Fruit fly (Drosophila melanogaster) whole organism, embryonic: ENCODE measurements around the gene Pdhb.

Source experiments
- ATbp ChIP-seq: fragments of 200-800 bp; sonication (Bioruptor generic); optimal IDR thresholded peaks from 2 replicates; lab custom pipeline; 2017; ENCODE audit warnings: missing biosample characterization, mild to moderate bottlenecking, missing genetic modification characterization, missing genetic modification reagents
- B-H1 ChIP-seq: fragments of 200-800 bp; sonication (Bioruptor generic); IDR thresholded peaks from 3 replicates; pipeline ENCODE4 v1.3.6; 2022; ENCODE audit warnings: missing biosample characterization, missing genetic modification characterization
- CG10321 ChIP-seq: fragments of 200-800 bp; sonication (Bioruptor generic); IDR thresholded peaks from 2 replicates; pipeline ENCODE4 v1.3.6; 2022; ENCODE audit warnings: missing biosample characterization, missing genetic modification characterization
- CG11085 ChIP-seq: fragments of 200-800 bp; sonication (Bioruptor generic); IDR thresholded peaks from 2 replicates; pipeline ENCODE4 v1.3.6; 2022; ENCODE audit warnings: missing biosample characterization, missing genetic modification characterization
- CG11093 ChIP-seq: fragments of 200-800 bp; sonication (Bioruptor generic); IDR thresholded peaks from 3 replicates; pipeline ENCODE4 v1.3.6; 2022; ENCODE audit warnings: missing biosample characterization, missing genetic modification characterization
- CG13775 ChIP-seq: fragments of 200-800 bp; sonication (Bioruptor generic); optimal IDR thresholded peaks from 3 replicates; lab custom pipeline; 2017; ENCODE audit warnings: missing biosample characterization, mild to moderate bottlenecking, missing genetic modification characterization
- CG14860 ChIP-seq: fragments of 200-800 bp; sonication (Bioruptor generic); IDR thresholded peaks from 3 replicates; pipeline ENCODE4 v1.3.6; 2022; ENCODE audit warnings: missing biosample characterization, missing genetic modification characterization; ENCODE audit not compliant: partially characterized antibody
- CG15696 ChIP-seq: fragments of 200-800 bp; sonication (Bioruptor generic); optimal IDR thresholded peaks from 2 replicates; lab custom pipeline; 2019; ENCODE audit warnings: missing biosample characterization, mild to moderate bottlenecking, missing genetic modification characterization, moderate library complexity
- CG1602 ChIP-seq: fragments of 200-800 bp; sonication (Bioruptor generic); optimal IDR thresholded peaks from 3 replicates; lab custom pipeline; 2016; ENCODE audit warnings: missing biosample characterization, missing genetic modification characterization
- CG18011 ChIP-seq: fragments of 200-800 bp; sonication (Bioruptor generic); optimal IDR thresholded peaks from 2 replicates; lab custom pipeline; 2017; ENCODE audit warnings: missing biosample characterization, missing genetic modification characterization, mild to moderate bottlenecking, moderate library complexity, missing genotype
- CG34224 ChIP-seq: fragments of 200-800 bp; sonication (Bioruptor generic); IDR thresholded peaks from 3 replicates; pipeline ENCODE4 v1.3.6; 2022; ENCODE audit warnings: missing biosample characterization, missing genetic modification characterization; ENCODE audit not compliant: partially characterized antibody
- CG4404 ChIP-seq: fragments of 200-800 bp; sonication (Bioruptor generic); IDR thresholded peaks from 2 replicates; pipeline ENCODE4 v1.3.6; 2022; ENCODE audit warnings: missing biosample characterization, missing genetic modification characterization
- CG7556 ChIP-seq: fragments of 200-800 bp; sonication (Bioruptor generic); optimal IDR thresholded peaks from 2 replicates; lab custom pipeline; 2017; ENCODE audit warnings: missing biosample characterization, mild to moderate bottlenecking, missing genetic modification characterization
- CG7839 ChIP-seq: fragments of 200-800 bp; sonication (Bioruptor generic); optimal IDR thresholded peaks from 3 replicates; lab custom pipeline; 2018; ENCODE audit warnings: missing biosample characterization, mild to moderate bottlenecking, missing genetic modification characterization, moderate library complexity
- CG7987 ChIP-seq: fragments of 200-800 bp; sonication (Bioruptor generic); optimal IDR thresholded peaks from 2 replicates; lab custom pipeline; 2018; ENCODE audit warnings: missing biosample characterization, mild to moderate bottlenecking, missing genetic modification characterization, moderate library complexity
- CG9609 ChIP-seq: fragments of 200-800 bp; sonication (Bioruptor generic); optimal IDR thresholded peaks from 3 replicates; lab custom pipeline; 2016; ENCODE audit warnings: missing biosample characterization, missing genetic modification characterization
- Dbx ChIP-seq: fragments of 200-800 bp; sonication (Bioruptor generic); IDR thresholded peaks from 3 replicates; pipeline ENCODE4 v1.3.6; 2022; ENCODE audit warnings: missing biosample characterization, missing genetic modification characterization
- Fer2 ChIP-seq: fragments of 200-800 bp; sonication (Bioruptor generic); optimal IDR thresholded peaks from 2 replicates; lab custom pipeline; 2018; ENCODE audit warnings: missing biosample characterization, mild to moderate bottlenecking, missing genetic modification characterization, moderate library complexity
- Gug ChIP-seq: fragments of 200-800 bp; sonication (Bioruptor generic); IDR thresholded peaks from 4 replicates; pipeline ENCODE4 v1.3.6; 2022; ENCODE audit warnings: missing biosample characterization, missing genetic modification characterization
- H15 ChIP-seq: fragments of 200-800 bp; sonication (Bioruptor generic); IDR thresholded peaks from 3 replicates; pipeline ENCODE4 v1.3.6; 2022; ENCODE audit warnings: missing biosample characterization, missing genetic modification characterization
- MESR4 ChIP-seq: fragments of 200-800 bp; sonication (Bioruptor generic); optimal IDR thresholded peaks from 2 replicates; lab custom pipeline; 2018; ENCODE audit warnings: missing biosample characterization, mild to moderate bottlenecking, missing genetic modification characterization, moderate library complexity
- Meics ChIP-seq: fragments of 200-800 bp; sonication (Bioruptor generic); optimal IDR thresholded peaks from 2 replicates; lab custom pipeline; 2017; ENCODE audit warnings: missing biosample characterization, mild to moderate bottlenecking, missing genetic modification characterization
- NC2α ChIP-seq: fragments of 200-800 bp; sonication (Bioruptor generic); optimal IDR thresholded peaks from 2 replicates; lab custom pipeline; 2016; ENCODE audit warnings: missing biosample characterization, missing genetic modification characterization
- NC2β ChIP-seq: fragments of 200-800 bp; sonication (Bioruptor generic); optimal IDR thresholded peaks from 2 replicates; lab custom pipeline; 2016; ENCODE audit warnings: missing biosample characterization, missing genetic modification characterization
- NfI ChIP-seq: fragments of 200-800 bp; sonication (Bioruptor generic); optimal IDR thresholded peaks from 3 replicates; lab custom pipeline; 2018; ENCODE audit warnings: missing biosample characterization, mild to moderate bottlenecking, missing genetic modification characterization, moderate library complexity
- Opbp ChIP-seq: fragments of 200-800 bp; sonication (Bioruptor generic); IDR thresholded peaks from 3 replicates; pipeline ENCODE4 v1.3.6; 2022; ENCODE audit warnings: missing biosample characterization, missing genetic modification characterization; ENCODE audit not compliant: partially characterized antibody
- Side ChIP-seq: fragments of 200-800 bp; sonication (Bioruptor generic); optimal IDR thresholded peaks from 2 replicates; lab custom pipeline; 2016; ENCODE audit warnings: missing biosample characterization, missing genetic modification characterization
- Sry-δ ChIP-seq: fragments of 200-800 bp; sonication (Bioruptor generic); optimal IDR thresholded peaks from 2 replicates; lab custom pipeline; 2016; ENCODE audit warnings: missing biosample characterization, missing genetic modification characterization
- Trl ChIP-seq, 3 experiments: fragments of >200 bp in 2 of 3; fragments of 200-800 bp in 1 of 3; sonication (Bioruptor generic) in 1 of 3; optimal IDR thresholded peaks; 2 replicates in 1 of 3; 3 replicates in 2 of 3; lab custom pipeline; 2016 to 2017; ENCODE audit warnings: missing biosample characterization in 1 of 3, missing genetic modification characterization in 1 of 3
- cas ChIP-seq: fragments of 200-800 bp; sonication (Bioruptor generic); IDR thresholded peaks from 2 replicates; pipeline ENCODE4 v1.3.6; 2022; ENCODE audit warnings: missing biosample characterization, missing genetic modification characterization
- cato ChIP-seq: fragments of 200-800 bp; sonication (Bioruptor generic); optimal IDR thresholded peaks from 2 replicates; lab custom pipeline; 2016; ENCODE audit warnings: missing biosample characterization, missing genetic modification characterization, borderline replicate concordance
- chinmo ChIP-seq: fragments of 200-800 bp; sonication (Bioruptor generic); IDR thresholded peaks from 4 replicates; pipeline ENCODE4 v1.3.6; 2022; ENCODE audit warnings: missing biosample characterization, missing genetic modification characterization; ENCODE audit not compliant: partially characterized antibody
- crc ChIP-seq: fragments of 200-800 bp; sonication (Bioruptor generic); optimal IDR thresholded peaks from 2 replicates; lab custom pipeline; 2016; ENCODE audit warnings: missing biosample characterization, missing genetic modification characterization
- dimm ChIP-seq: fragments of 200-800 bp; sonication (Bioruptor generic); IDR thresholded peaks from 2 replicates; pipeline ENCODE4 v1.3.6; 2022; ENCODE audit warnings: missing biosample characterization, missing genetic modification characterization
- emc ChIP-seq: fragments of 200-800 bp; sonication (Bioruptor generic); optimal IDR thresholded peaks from 2 replicates; lab custom pipeline; 2016; ENCODE audit warnings: missing biosample characterization, missing genetic modification characterization
- fru ChIP-seq: fragments of >200 bp; optimal IDR thresholded peaks from 2 replicates; lab custom pipeline; 2017
- gfzf ChIP-seq: fragments of 200-800 bp; sonication (Bioruptor generic); optimal IDR thresholded peaks from 2 replicates; lab custom pipeline; 2016; ENCODE audit warnings: missing biosample characterization, mild to moderate bottlenecking, missing genetic modification characterization, moderate library complexity
- gt ChIP-seq: fragments of 200-800 bp; sonication (Bioruptor generic); IDR thresholded peaks from 2 replicates; pipeline ENCODE4 v1.3.6; 2022; ENCODE audit warnings: missing biosample characterization, missing genetic modification characterization
- hbn ChIP-seq: fragments of 200-800 bp; sonication (Bioruptor generic); IDR thresholded peaks from 2 replicates; pipeline ENCODE4 v1.3.6; 2022; ENCODE audit warnings: missing biosample characterization, missing genetic modification characterization; ENCODE audit not compliant: partially characterized antibody
- odd ChIP-seq: fragments of 200-800 bp; sonication (Bioruptor generic); optimal IDR thresholded peaks from 2 replicates; lab custom pipeline; 2017; ENCODE audit warnings: missing biosample characterization, mild to moderate bottlenecking, missing genetic modification characterization
- peb ChIP-seq: fragments of 200-800 bp; sonication (Bioruptor generic); IDR thresholded peaks from 2 replicates; pipeline ENCODE4 v1.3.6; 2022; ENCODE audit warnings: missing biosample characterization, missing genetic modification characterization
- ranshi ChIP-seq: fragments of 200-800 bp; sonication (Bioruptor generic); IDR thresholded peaks from 2 replicates; pipeline ENCODE4 v1.3.6; 2022; ENCODE audit warnings: missing biosample characterization, missing genetic modification characterization
- slp2 ChIP-seq: fragments of 200-800 bp; sonication (Bioruptor generic); optimal IDR thresholded peaks from 2 replicates; lab custom pipeline; 2016; ENCODE audit warnings: missing biosample characterization, missing genetic modification characterization
- so ChIP-seq: fragments of 200-800 bp; sonication (Bioruptor generic); IDR thresholded peaks from 3 replicates; pipeline ENCODE4 v1.3.6; 2022; ENCODE audit warnings: missing biosample characterization, missing genetic modification characterization
- toy ChIP-seq: fragments of 200-800 bp; sonication (Bioruptor generic); IDR thresholded peaks from 2 replicates; pipeline ENCODE4 v1.3.6; 2022; ENCODE audit warnings: missing biosample characterization, missing genetic modification characterization
- trem ChIP-seq: fragments of 200-800 bp; optimal IDR thresholded peaks from 3 replicates; lab custom pipeline; 2019; ENCODE audit warnings: missing biosample characterization, mild to moderate bottlenecking, missing genetic modification characterization, moderate library complexity
- twi ChIP-seq: fragments of 200-800 bp; optimal IDR thresholded peaks from 2 replicates; lab custom pipeline; 2019; ENCODE audit warnings: missing biosample characterization, mild to moderate bottlenecking, missing genetic modification characterization, moderate library complexity
- wor ChIP-seq: fragments of 200-800 bp; sonication (Bioruptor generic); IDR thresholded peaks from 2 replicates; pipeline ENCODE4 v1.3.6; 2022; ENCODE audit warnings: missing biosample characterization, missing genetic modification characterization
- z ChIP-seq: fragments of 200-800 bp; sonication (Bioruptor generic); IDR thresholded peaks from 3 replicates; pipeline ENCODE4 v1.3.6; 2022; ENCODE audit warnings: missing biosample characterization, missing genetic modification characterization

Gene Pdhb

DNA sequence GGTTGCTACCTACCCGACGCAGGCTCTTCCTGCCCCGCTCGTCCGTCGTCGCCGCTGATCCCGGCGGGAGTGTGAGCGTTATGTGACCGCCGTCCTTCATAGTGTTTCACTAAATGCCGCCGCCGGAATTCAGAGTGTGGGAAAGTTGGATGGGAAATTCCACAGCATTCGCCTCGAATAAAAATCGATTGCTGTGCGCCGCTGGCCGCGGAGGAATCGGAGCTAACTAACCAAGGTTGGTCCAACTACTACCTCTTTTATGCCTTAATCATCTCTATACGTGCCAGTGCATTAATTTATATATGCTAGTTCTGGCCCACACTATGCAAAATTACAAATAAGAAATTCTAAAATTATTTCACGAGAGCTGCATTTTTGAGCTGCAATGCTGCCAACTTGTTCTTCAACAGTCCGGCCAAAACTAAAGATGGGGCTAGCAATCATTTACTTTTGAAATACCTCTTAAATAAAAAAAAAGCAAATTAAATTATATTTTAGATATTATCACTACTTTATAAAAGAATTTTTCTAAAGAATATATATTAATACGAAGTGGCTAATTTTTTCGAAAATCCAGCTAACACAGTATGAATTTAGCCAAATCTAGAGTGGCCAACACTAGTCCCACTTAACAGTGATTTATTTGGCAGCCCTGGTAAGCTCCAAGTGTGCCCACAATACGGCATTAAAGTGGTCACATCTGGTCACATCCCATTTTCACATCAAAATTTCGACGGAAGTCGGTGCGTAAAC is at the start of gene Pdhb, which contains the start of gene alpha-Man-Ib (continued):
- TF ChIP-seq ranshi (GFP tag; lab: Robert Waterston, UW) (peak; percentile 85), Fer2 (tag; lab: Kevin White, UChicago) (peak; percentile 66), wor (GFP tag; lab: Robert Waterston, UW) (no peak), cas (GFP tag; lab: Robert Waterston, UW) (peak; percentile 76), crc (GFP tag; lab: Kevin White, UChicago) (no peak), CG4404 (GFP tag; lab: Robert Waterston, UW) (peak; percentile 83), CG11085 (GFP tag; lab: Robert Waterston, UW) (peak; percentile 81), CG7839 (tag; lab: Kevin White, UChicago) (no peak), CG7987 (GFP tag; lab: Kevin White, UChicago) (peak; percentile 17), Gug (GFP tag; lab: Robert Waterston, UW) (peak; percentile 84; the same call in 3 of the 4 replicates), CG9609 (GFP tag; lab: Kevin White, UChicago) (no peak), dimm (GFP tag; lab: Robert Waterston, UW) (no peak), Sry-δ (GFP tag; lab: Kevin White, UChicago) (peak; percentile 64), Dbx (peak; percentile 88), NC2β (peak; percentile 19), Opbp (no peak), Trl (optimal IDR thresholded peaks at IDR 0.05; lab: Kevin White, UChicago) (no peak), Trl (GFP tag; optimal IDR thresholded peaks at IDR 0.05; lab: Kevin White, UChicago) (peak; percentile 33), CG1602 (peak; percentile 81), fru (no peak), hbn (GFP tag; lab: Robert Waterston, UW) (no peak), CG7556 (GFP tag; lab: Kevin White, UChicago) (peak; percentile 73), CG34224 (no peak), H15 (GFP tag; lab: Robert Waterston, UW) (peak; percentile 65; the same call in 2 of the 3 replicates), slp2 (GFP tag; lab: Kevin White, UChicago) (peak; percentile 10), so (GFP tag; lab: Robert Waterston, UW) (peak; percentile 49; the same call in 1 of the 3 replicates), toy (GFP tag; lab: Robert Waterston, UW) (no peak), gt (GFP tag; lab: Robert Waterston, UW) (peak; percentile 32; the same call in 1 of the 2 replicates), MESR4 (GFP tag; lab: Kevin White, UChicago) (peak; percentile 4), emc (GFP tag; lab: Kevin White, UChicago) (no peak), chinmo (GFP tag; lab: Robert Waterston, UW) (0 out of 4 replicates have a peak, but pooled peaks have one; percentile 38), peb (peak; percentile 43; the same call in 1 of the 2 replicates), CG14860 (GFP tag; lab: Robert Waterston, UW) (no peak), CG18011 (peak; percentile 39), twi (tag; lab: Kevin White, UChicago) (peak; percentile 73), trem (peak; percentile 99), cato (GFP tag; lab: Kevin White, UChicago) (peak; percentile 60), Meics (GFP tag; lab: Kevin White, UChicago) (peak; percentile 74), z (GFP tag; lab: Robert Waterston, UW) (no peak), CG11093 (GFP tag; lab: Robert Waterston, UW) (peak; percentile 63; the same call in 1 of the 3 replicates), CG13775 (peak; percentile 89), CG10321 (no peak), Side (GFP tag; lab: Kevin White, UChicago) (no peak), odd (GFP tag; lab: Kevin White, UChicago) (no peak), CG15696 (tag; lab: Kevin White, UChicago) (peak; percentile 81), ATbp (GFP tag; lab: Kevin White, UChicago) (peak; percentile 49), NfI (peak; percentile 82), gfzf (GFP tag; lab: Kevin White, UChicago) (peak; percentile 78), B-H1 (GFP tag; lab: Robert Waterston, UW) (peak; percentile 61), NC2α (GFP tag; lab: Kevin White, UChicago) (no peak)
